Worm (Caenorhabditis elegans) whole organism, L4 larva: Measurements from ENCODE around the gene F32D1.3.

Source experiments
- D1046.2 ChIP-seq: fragments of 200-800 bp; sonication (Bioruptor generic); IDR thresholded peaks from 2 replicates; pipeline ENCODE4 v1.3.6; 2022; ENCODE audit warnings: missing genetic modification characterization, missing compliant biosample characterization
- F26F4.8 ChIP-seq: fragments of 200-800 bp; sonication (Bioruptor generic); conservative IDR thresholded peaks from 2 replicates; pipeline ENCODE4 v1.3.6; 2022; ENCODE audit warnings: missing genetic modification characterization, missing compliant biosample characterization
- R02D3.7 ChIP-seq: fragments of 150-350 bp; sonication (generic microtip); optimal IDR thresholded peaks from 3 replicates; lab custom pipeline; 2014; ENCODE audit warnings: missing biosample characterization, missing genetic modification characterization
- T20F7.1 ChIP-seq: fragments of 200-800 bp; sonication (Bioruptor generic); optimal IDR thresholded peaks from 2 replicates; lab custom pipeline; 2018; ENCODE audit warnings: mild to moderate bottlenecking, missing genetic modification characterization, missing compliant biosample characterization
- Y48G9A.11 ChIP-seq: fragments of 200-800 bp; sonication (Bioruptor generic); IDR thresholded peaks from 2 replicates; pipeline ENCODE4 v1.3.6; 2022; ENCODE audit warnings: missing genetic modification reagents, missing genetic modification characterization, missing compliant biosample characterization
- aha-1 ChIP-seq: fragments of 150-350 bp; peaks from one replicate; lab custom pipeline; 2014; ENCODE audit warnings: missing biosample characterization, missing genetic modification characterization
- cey-2 ChIP-seq: sonication (generic microtip); optimal IDR thresholded peaks from 3 replicates; lab custom pipeline; 2017; ENCODE audit warnings: missing genetic modification characterization, mild to moderate bottlenecking, missing compliant biosample characterization, antibody characterized with exemption, borderline replicate concordance; ENCODE audit not compliant: insufficient read depth
- daf-12 ChIP-seq: fragments of 150-350 bp; optimal IDR thresholded peaks from 2 replicates; lab custom pipeline; 2014; ENCODE audit warnings: missing biosample characterization, missing genetic modification reagents, missing genetic modification characterization
- daf-16 ChIP-seq, 3 experiments: sonication (generic microtip); optimal IDR thresholded peaks; 2 replicates each; lab custom pipeline; 2016 to 2017; ENCODE audit warnings: missing genetic modification characterization in 3 of 3, missing genetic modification reagents in 3 of 3, mild to moderate bottlenecking in 2 of 3, missing compliant biosample characterization in 2 of 3, missing biosample characterization in 1 of 3, moderate library complexity in 1 of 3
- daf-8 ChIP-seq: fragments of 200-800 bp; sonication (Bioruptor generic); IDR thresholded peaks from 2 replicates; pipeline ENCODE4 v1.3.6; 2022; ENCODE audit warnings: missing genetic modification characterization, missing compliant biosample characterization
- fos-1 ChIP-seq: fragments of 150-350 bp; optimal IDR thresholded peaks from 2 replicates; lab custom pipeline; 2014; ENCODE audit warnings: missing biosample characterization, missing genetic modification characterization
- hlh-11 ChIP-seq: fragments of 200-800 bp; sonication (Bioruptor generic); optimal IDR thresholded peaks from 2 replicates; lab custom pipeline; 2018; ENCODE audit warnings: mild to moderate bottlenecking, missing genetic modification characterization, missing compliant biosample characterization
- lim-7 ChIP-seq: fragments of 200-800 bp; sonication (Bioruptor generic); IDR thresholded peaks from 2 replicates; pipeline ENCODE4 v1.3.6; 2022; ENCODE audit warnings: missing genetic modification characterization, missing compliant biosample characterization
- madf-5 ChIP-seq, 2 experiments: fragments of 200-800 bp; sonication (Bioruptor generic); IDR thresholded peaks; 2 replicates each; pipeline ENCODE4 v1.3.6; 2022; ENCODE audit warnings: missing compliant biosample characterization in 2 of 2, missing genetic modification characterization in 2 of 2
- mdt-29 ChIP-seq: fragments of 200-800 bp; sonication (Bioruptor generic); IDR thresholded peaks from 2 replicates; pipeline ENCODE4 v1.3.6; 2022; ENCODE audit warnings: missing genetic modification reagents, missing genetic modification characterization, missing compliant biosample characterization
- mxl-3 ChIP-seq: fragments of 200-800 bp; sonication (Bioruptor generic); optimal IDR thresholded peaks from 2 replicates; lab custom pipeline; 2018; ENCODE audit warnings: mild to moderate bottlenecking, missing genetic modification characterization, missing compliant biosample characterization
- nhr-10 ChIP-seq: fragments of 150-350 bp; optimal IDR thresholded peaks from 2 replicates; lab custom pipeline; 2014; ENCODE audit warnings: missing biosample characterization, missing genetic modification characterization
- nhr-102 ChIP-seq: sonication (generic microtip); optimal IDR thresholded peaks from 2 replicates; lab custom pipeline; 2016; ENCODE audit warnings: mild to moderate bottlenecking, missing genetic modification characterization, moderate library complexity, missing compliant biosample characterization
- nhr-11 ChIP-seq: fragments of 150-350 bp; optimal IDR thresholded peaks from 2 replicates; lab custom pipeline; 2014; ENCODE audit warnings: missing biosample characterization, missing genetic modification characterization
- nhr-28 ChIP-seq: fragments of 150-350 bp; optimal IDR thresholded peaks from 2 replicates; lab custom pipeline; 2014; ENCODE audit warnings: missing biosample characterization, missing genetic modification characterization
- nhr-41 ChIP-seq: fragments of 200-800 bp; sonication (Bioruptor generic); IDR thresholded peaks from 2 replicates; pipeline ENCODE4 v1.3.6; 2022; ENCODE audit warnings: missing genetic modification reagents, missing genetic modification characterization, missing compliant biosample characterization
- nhr-6 ChIP-seq: fragments of 150-350 bp; optimal IDR thresholded peaks from 2 replicates; lab custom pipeline; 2014; ENCODE audit warnings: missing biosample characterization, missing genetic modification characterization
- nhr-77 ChIP-seq: fragments of 150-350 bp; optimal IDR thresholded peaks from 2 replicates; lab custom pipeline; 2014; ENCODE audit warnings: missing biosample characterization, missing genetic modification characterization
- rbr-2 ChIP-seq: sonication (generic microtip); optimal IDR thresholded peaks from 2 replicates; lab custom pipeline; 2016; ENCODE audit warnings: missing genotype, missing genetic modification characterization, missing compliant biosample characterization
- snpc-1.2 ChIP-seq: fragments of 200-800 bp; sonication (Bioruptor generic); IDR thresholded peaks from 2 replicates; pipeline ENCODE4 v1.3.6; 2022; ENCODE audit warnings: missing genetic modification reagents, missing genetic modification characterization, missing compliant biosample characterization
- tra-1 ChIP-seq: fragments of 200-800 bp; sonication (Bioruptor generic); IDR thresholded peaks from 2 replicates; pipeline ENCODE4 v1.3.6; 2022; ENCODE audit warnings: missing genetic modification reagents, missing genetic modification characterization, missing compliant biosample characterization
- unc-62 ChIP-seq, 3 experiments: fragments of 150-350 bp in 1 of 3; sonication (generic microtip); optimal IDR thresholded peaks in 2 of 3; peaks in 1 of 3; 1 replicate in 1 of 3; 2 replicates in 2 of 3; lab custom pipeline; 2014 to 2017; ENCODE audit warnings: missing biosample characterization in 3 of 3, missing genetic modification characterization in 3 of 3, missing genetic modification reagents in 3 of 3, missing genotype in 1 of 3
- vab-7 ChIP-seq: fragments of 200-800 bp; sonication (Bioruptor generic); IDR thresholded peaks from 2 replicates; pipeline ENCODE4 v1.3.6; 2022; ENCODE audit warnings: missing genetic modification reagents, missing genetic modification characterization, missing compliant biosample characterization
- zag-1 ChIP-seq: fragments of 150-350 bp; optimal IDR thresholded peaks from 2 replicates; lab custom pipeline; 2014; ENCODE audit warnings: missing biosample characterization, missing genetic modification characterization
- zfp-2 ChIP-seq: sonication (generic microtip); optimal IDR thresholded peaks from 2 replicates; lab custom pipeline; 2016; ENCODE audit warnings: mild to moderate bottlenecking, missing genetic modification characterization, missing compliant biosample characterization
- ztf-11 ChIP-seq: fragments of 150-350 bp; optimal IDR thresholded peaks from 2 replicates; lab custom pipeline; 2014; ENCODE audit warnings: missing biosample characterization, missing genetic modification characterization
- ztf-7 ChIP-seq: fragments of 150-350 bp; optimal IDR thresholded peaks from 2 replicates; lab custom pipeline; 2014; ENCODE audit warnings: missing biosample characterization, missing genetic modification characterization

Gene F32D1.3

DNA sequence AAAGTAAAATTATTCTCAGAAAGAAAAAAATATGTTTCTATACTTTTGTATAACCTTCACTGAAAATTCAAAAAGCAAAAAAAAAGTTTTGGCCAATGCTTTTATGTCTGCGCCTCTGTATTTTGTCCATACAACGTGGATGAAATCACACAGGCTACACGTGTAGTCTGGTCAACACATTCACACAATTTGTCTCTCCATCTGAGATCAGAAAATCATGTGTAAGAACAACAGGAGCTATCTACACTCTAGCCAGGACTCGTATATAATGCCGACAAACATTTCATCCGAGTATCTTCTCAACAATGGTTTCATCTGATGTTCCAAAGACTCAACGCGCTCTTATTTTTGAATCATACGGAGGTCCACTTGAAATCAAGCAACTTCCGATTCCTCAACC is 34.5 kb downstream of the F32D1.3 start, which contains the start of gene D2063.1:
TSS of gene D2063.1 (plus strand) at position 281 of the 400 bp plus-strand sequence.
- TF ChIP-seq nhr-11 (tag; lab: Kevin White, UChicago) (peak; percentile 89), nhr-28 (tag; lab: Kevin White, UChicago) (peak; percentile 23), daf-16 (GFP tag; optimal IDR thresholded peaks at IDR 0.05; lab: Kevin White, UChicago) (no peak), daf-16 (tag; optimal IDR thresholded peaks at IDR 0.05; lab: Kevin White, UChicago) (no peak)

DNA sequence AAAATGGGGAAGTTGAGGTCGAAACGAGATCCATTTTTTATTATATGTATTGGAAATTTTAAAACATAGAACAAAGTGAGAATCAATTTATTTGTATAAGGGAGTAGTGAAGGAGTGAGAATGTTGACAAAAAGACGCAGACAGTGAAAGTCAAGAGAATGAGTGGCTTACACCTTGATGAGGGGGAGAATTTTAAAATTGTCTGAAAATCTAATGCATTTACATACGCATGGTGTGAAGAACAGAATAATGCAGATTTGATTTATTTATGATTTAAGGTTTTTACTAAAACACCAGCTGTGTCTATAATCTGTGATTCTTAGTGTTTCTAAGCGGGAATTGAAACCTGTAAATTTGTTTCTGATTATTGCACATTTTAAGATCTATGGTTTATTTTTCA is 36.0 kb downstream of the F32D1.3 start, which contains the start of gene nhr-125:
TSS of gene nhr-125 (minus strand) at position 101 of the 400 bp plus-strand sequence.
- no peak for TF ChIP-seq madf-5 (GFP tag; IDR thresholded peaks at IDR 0.05; lab: Robert Waterston, UW)
- TF ChIP-seq aha-1 (tag; lab: Kevin White, UChicago): peak; percentile 62
- no peak for TF ChIP-seq snpc-1.2

DNA sequence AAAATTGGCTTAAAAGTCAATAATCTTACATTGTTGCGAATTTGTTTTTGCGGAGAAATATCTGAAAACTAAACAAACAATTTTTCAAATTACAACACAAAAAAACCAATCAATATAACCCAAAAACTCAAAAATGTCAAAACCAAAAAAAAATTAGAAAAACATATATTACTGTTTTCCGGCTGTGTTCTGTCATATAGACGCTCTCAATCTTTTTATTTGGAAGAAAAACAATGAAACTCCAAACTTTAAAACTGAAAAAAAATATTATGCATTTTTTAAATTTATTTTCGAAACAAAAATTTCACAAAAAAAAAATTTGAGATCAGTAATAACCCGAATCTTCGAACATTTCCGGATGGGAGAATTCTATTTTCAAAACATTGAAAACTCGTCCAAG is 38.7 kb downstream of the F32D1.3 start, which contains the start of gene R02D1.2:
TSS of gene R02D1.2 (minus strand) at position 101 of the 400 bp plus-strand sequence.
- no peak for TF ChIP-seq D1046.2 (GFP tag; lab: Robert Waterston, UW)
- no peak for TF ChIP-seq nhr-11 (tag; lab: Kevin White, UChicago)
- TF ChIP-seq R02D3.7 (tag; lab: Kevin White, UChicago): no peak
- TF ChIP-seq nhr-6 (tag; lab: Kevin White, UChicago): no peak
- no peak for TF ChIP-seq hlh-11 (tag; lab: Kevin White, UChicago)
- TF ChIP-seq ztf-7 (tag; lab: Kevin White, UChicago): no peak
- no peak for TF ChIP-seq nhr-77 (tag; lab: Kevin White, UChicago)
- TF ChIP-seq mdt-29 (GFP tag; lab: Robert Waterston, UW): no peak
- no peak for TF ChIP-seq fos-1 (tag; lab: Kevin White, UChicago)
- no peak for TF ChIP-seq mxl-3 (GFP tag; lab: Kevin White, UChicago)
- TF ChIP-seq nhr-41 (GFP tag; lab: Robert Waterston, UW): no peak
- TF ChIP-seq F26F4.8 (GFP tag; lab: Robert Waterston, UW): no peak
- no peak for TF ChIP-seq nhr-10
- TF ChIP-seq cey-2 (tag; lab: Kevin White, UChicago): no peak
- TF ChIP-seq daf-8 (GFP tag; lab: Robert Waterston, UW): no peak
- TF ChIP-seq vab-7 (GFP tag; lab: Robert Waterston, UW): no peak
- TF ChIP-seq, all 104 proteins: peak for 0

DNA sequence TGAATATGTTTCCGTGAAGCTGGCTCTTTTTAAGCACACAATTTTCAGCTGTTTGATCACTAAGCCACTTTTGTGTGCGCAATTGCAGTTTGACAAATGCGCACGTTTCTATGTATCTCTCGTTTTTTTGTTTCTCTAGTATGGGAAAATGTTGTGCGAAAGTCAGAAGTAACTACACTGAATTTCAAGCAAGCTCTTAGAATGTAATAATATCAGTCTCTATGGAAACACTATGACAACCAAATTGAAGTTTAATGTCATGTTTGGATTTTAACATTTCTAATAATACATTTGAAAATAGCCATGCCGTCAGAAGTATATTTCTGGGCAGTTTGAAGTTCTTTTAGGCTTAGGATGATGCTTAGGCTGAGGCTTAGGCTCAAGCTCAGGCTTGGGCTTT is 41.5 kb downstream of the F32D1.3 start, which contains the start of gene ZC132.9:
TSS of gene ZC132.9 (minus strand) at position 101 of the 400 bp plus-strand sequence.
- TF ChIP-seq unc-62 (GFP tag; optimal IDR thresholded peaks at IDR 0.05 in 1 of 2; lab: Kevin White, UChicago): no peak
- no peak for TF ChIP-seq unc-62 (tag; optimal IDR thresholded peaks at IDR 0.05; lab: Kevin White, UChicago)
- TF ChIP-seq zag-1 (tag; lab: Kevin White, UChicago): no peak
- TF ChIP-seq zfp-2 (tag; lab: Kevin White, UChicago): no peak
- no peak for TF ChIP-seq ztf-11
- no peak for TF ChIP-seq T20F7.1 (GFP tag; lab: Kevin White, UChicago)
- TF ChIP-seq Y48G9A.11: no peak
- TF ChIP-seq daf-12 (tag; lab: Kevin White, UChicago): no peak
- no peak for TF ChIP-seq rbr-2

DNA sequence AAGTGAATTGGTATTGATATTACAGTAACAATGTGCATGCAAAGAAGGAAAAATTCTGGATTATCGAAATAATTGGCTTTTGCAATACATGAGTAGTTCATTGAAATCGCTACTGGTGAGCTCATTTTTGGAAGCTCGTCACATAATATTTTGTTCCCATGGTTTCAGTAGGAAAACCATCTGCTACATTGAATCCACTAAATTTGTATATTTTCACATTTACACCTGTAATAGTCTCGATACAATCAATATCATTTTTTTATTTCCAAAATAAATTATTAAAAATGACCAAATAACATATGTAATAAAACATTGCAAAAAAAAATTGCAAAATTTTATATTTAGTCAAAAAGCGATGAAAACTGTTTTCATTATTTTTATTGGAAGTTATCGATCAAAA is 46.3 kb downstream of the F32D1.3 start, which contains the start of gene srh-192:
TSS of gene srh-192 (minus strand) at position 101 of the 400 bp plus-strand sequence.
- TF ChIP-seq nhr-102: no peak
- peak in 1 of 2 experiments; percentile 15 for TF ChIP-seq unc-62 (GFP tag; optimal IDR thresholded peaks at IDR 0.05 in 1 of 2; lab: Kevin White, UChicago)
- TF ChIP-seq unc-62 (tag; optimal IDR thresholded peaks at IDR 0.05; lab: Kevin White, UChicago): no peak

DNA sequence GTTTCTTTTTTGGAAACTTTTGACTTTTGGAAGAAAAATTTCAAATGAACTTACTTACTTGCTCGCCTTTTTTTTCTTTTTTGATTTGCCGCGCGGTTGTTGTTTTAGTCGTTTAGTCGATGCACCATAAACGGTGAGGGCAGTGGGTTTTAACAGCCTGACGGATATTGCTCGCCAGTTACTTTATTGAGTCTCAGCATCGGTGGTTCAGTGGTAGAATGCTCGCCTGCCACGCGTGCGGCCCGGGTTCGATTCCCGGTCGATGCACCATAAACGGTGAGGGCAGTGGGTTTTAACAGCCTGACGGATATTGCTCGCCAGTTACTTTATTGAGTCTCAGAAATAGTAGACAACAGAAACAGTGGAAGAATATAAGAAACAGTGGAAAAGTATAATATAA is 51.0 kb downstream of the F32D1.3 start:
- TF ChIP-seq lim-7 (GFP tag; lab: Robert Waterston, UW): peak; percentile 49; the same call in 1 of the 2 replicates
- 0 out of 2 replicates have a peak, but pooled peaks have one; percentile 14 for TF ChIP-seq tra-1 (GFP tag; lab: Robert Waterston, UW)
